Worm (Caenorhabditis elegans) whole organism, mixed stage, embryonic: ENCODE results near the gene hlh-30.

Source experiments
- bed-3 ChIP-seq: fragments of 200-800 bp; sonication (Bioruptor generic); optimal IDR thresholded peaks from 3 replicates; lab custom pipeline; 2018; ENCODE audit warnings: mild to moderate bottlenecking, missing genetic modification characterization, moderate library complexity, missing compliant biosample characterization
- drap-1 ChIP-seq: fragments of 200-800 bp; sonication (Bioruptor generic); optimal IDR thresholded peaks from 3 replicates; lab custom pipeline; 2018; ENCODE audit warnings: mild to moderate bottlenecking, missing genetic modification characterization, missing compliant biosample characterization
- lin-13 ChIP-seq: fragments of 150-350 bp; optimal IDR thresholded peaks from 2 replicates; lab custom pipeline; 2014; ENCODE audit warnings: missing biosample characterization, missing genetic modification characterization
- lsy-2 ChIP-seq: fragments of 150-350 bp; optimal IDR thresholded peaks from 2 replicates; lab custom pipeline; 2014; ENCODE audit warnings: missing biosample characterization, missing genetic modification characterization
- mep-1 ChIP-seq: fragments of 150-350 bp; optimal IDR thresholded peaks from 2 replicates; lab custom pipeline; 2017; ENCODE audit warnings: missing biosample characterization, missing genetic modification reagents, missing genetic modification characterization, inconsistent platforms
- nhr-76 ChIP-seq: sonication (generic microtip); optimal IDR thresholded peaks from 2 replicates; lab custom pipeline; 2017; ENCODE audit warnings: missing biosample characterization, missing genetic modification characterization
- pha-4 ChIP-seq: fragments of 150-350 bp; optimal IDR thresholded peaks from 2 replicates; lab custom pipeline; 2018; ENCODE audit warnings: missing biosample characterization, missing genetic modification reagents, missing genetic modification characterization
- unc-39 ChIP-seq: fragments of 150-350 bp; optimal IDR thresholded peaks from 2 replicates; lab custom pipeline; 2014; ENCODE audit warnings: missing biosample characterization, missing genetic modification characterization
- ztf-11 ChIP-seq: fragments of 150-350 bp; optimal IDR thresholded peaks from 2 replicates; lab custom pipeline; 2014; ENCODE audit warnings: missing biosample characterization, missing genetic modification characterization

- TF ChIP-seq nhr-76 (tag; lab: Kevin White, UChicago), result no peak
- TF ChIP-seq drap-1 (GFP tag; lab: Kevin White, UChicago), result no peak
- TF ChIP-seq pha-4 (tag; lab: Kevin White, UChicago), result no peak
- no peak for TF ChIP-seq ztf-11 (tag; lab: Kevin White, UChicago)
- no peak for TF ChIP-seq lin-13 (tag; lab: Kevin White, UChicago)
- no peak for TF ChIP-seq bed-3 (GFP tag; lab: Kevin White, UChicago)
- no peak for TF ChIP-seq unc-39 (tag; lab: Kevin White, UChicago)
- no peak for TF ChIP-seq lsy-2 (tag; lab: Kevin White, UChicago)
- no peak for TF ChIP-seq mep-1 (tag; lab: Kevin White, UChicago)
Measured at ce11 chrIV:3979525-3979924, 55.2 kb downstream of the hlh-30 start, which contains the start of gene srh-222.
